Fruit fly (Drosophila melanogaster) whole organism, embryonic: Measurements from ENCODE around the gene CG14882.

Experiments
- Atf3 ChIP-seq: fragments of 200-800 bp; sonication (Bioruptor generic); optimal IDR thresholded peaks from 3 replicates; lab custom pipeline; 2016; ENCODE audit warnings: missing biosample characterization, missing genetic modification characterization
- CG12104 ChIP-seq: fragments of 200-800 bp; sonication (Bioruptor generic); optimal IDR thresholded peaks from 3 replicates; lab custom pipeline; 2016; ENCODE audit warnings: missing biosample characterization, missing genetic modification characterization
- CG2889 ChIP-seq: fragments of 200-800 bp; sonication (Bioruptor generic); IDR thresholded peaks from 3 replicates; pipeline ENCODE4 v1.3.6; 2022; ENCODE audit warnings: missing biosample characterization, missing genetic modification characterization
- CG6654 ChIP-seq: fragments of 200-800 bp; sonication (Bioruptor generic); optimal IDR thresholded peaks from 2 replicates; lab custom pipeline; 2017; ENCODE audit warnings: missing biosample characterization, mild to moderate bottlenecking, missing genetic modification characterization
- Chrac-16 ChIP-seq: fragments of 200-800 bp; sonication (Bioruptor generic); optimal IDR thresholded peaks from 3 replicates; lab custom pipeline; 2016; ENCODE audit warnings: missing biosample characterization, missing genetic modification characterization
- Kr ChIP-seq: fragments of 200-800 bp; sonication (Bioruptor generic); optimal IDR thresholded peaks from 2 replicates; lab custom pipeline; 2017; ENCODE audit warnings: missing biosample characterization, mild to moderate bottlenecking, missing genetic modification characterization
- caup ChIP-seq: fragments of 200-800 bp; sonication (Bioruptor generic); optimal IDR thresholded peaks from 3 replicates; lab custom pipeline; 2017; ENCODE audit warnings: missing biosample characterization, mild to moderate bottlenecking, missing genetic modification characterization, moderate library complexity; ENCODE audit not compliant: severe bottlenecking
- chif ChIP-seq, 2 experiments: fragments of 200-800 bp; sonication (Bioruptor generic); optimal IDR thresholded peaks; 3 replicates each; lab custom pipeline; 2016; ENCODE audit warnings: missing biosample characterization in 2 of 2, missing genetic modification characterization in 2 of 2
- gce ChIP-seq: fragments of 200-800 bp; sonication (Bioruptor generic); IDR thresholded peaks from 3 replicates; pipeline ENCODE4 v1.3.6; 2022; ENCODE audit warnings: missing biosample characterization, missing genetic modification characterization

DNA sequence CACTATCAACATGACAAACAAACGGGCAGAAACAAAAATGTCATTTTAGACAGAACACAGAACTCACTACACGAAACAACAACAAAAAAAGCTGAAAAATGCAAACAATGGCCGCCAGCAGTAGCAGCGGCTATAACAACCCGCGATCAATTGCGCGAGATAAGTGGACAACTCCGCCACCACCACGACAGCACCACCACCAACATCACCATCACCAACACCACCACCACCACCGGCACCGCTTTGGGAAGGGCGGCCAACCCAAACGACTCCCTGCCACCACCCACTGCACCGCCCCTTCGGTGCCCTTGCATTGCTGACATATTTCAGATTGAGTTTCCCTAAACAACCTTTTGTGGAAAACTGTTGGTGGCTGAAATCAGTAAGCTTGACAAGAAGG, 36.4 kb upstream of the CG14882 start:
- TF ChIP-seq gce (GFP tag; lab: Robert Waterston, UW) (no peak), Chrac-16 (GFP tag; lab: Kevin White, UChicago) (no peak), CG6654 (no peak), CG2889 (GFP tag; lab: Robert Waterston, UW) (0 out of 3 replicates have a peak, but pooled peaks have one; percentile 12), caup (no peak), chif (GFP tag; optimal IDR thresholded peaks at IDR 0.05; lab: Kevin White, UChicago) (no peak), Kr (GFP tag; lab: Kevin White, UChicago) (no peak), Atf3 (GFP tag; lab: Kevin White, UChicago) (no peak), CG12104 (GFP tag; lab: Kevin White, UChicago) (no peak)
